Worm (Caenorhabditis elegans): ENCODE data around the gene fbxb-117.

DNA sequence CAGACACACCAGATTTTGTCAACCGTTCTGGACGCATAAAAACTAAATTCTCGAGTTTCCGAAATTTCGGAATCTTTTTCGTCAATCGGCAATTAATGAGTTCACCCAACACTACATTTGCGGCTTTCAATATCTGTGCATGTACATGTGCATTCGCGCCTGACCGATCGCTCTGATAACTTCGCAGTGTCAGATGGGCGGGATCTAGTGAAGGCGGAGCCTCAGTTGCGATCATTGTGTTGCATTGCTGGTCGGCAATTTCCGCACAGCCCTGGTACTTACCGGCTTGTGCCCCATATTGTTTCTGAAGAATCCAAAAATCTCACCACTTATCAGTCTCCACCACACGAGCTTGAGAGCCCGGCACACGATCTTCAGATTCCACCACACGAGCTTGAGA lies 21.7 kb upstream of the fbxb-117 start:
- TF ChIP-seq lin-11 (tag; optimal IDR thresholded peaks at IDR 0.05) (no peak), fos-1 (tag; optimal IDR thresholded peaks at IDR 0.05) (no peak), ZK546.5 (tag; optimal IDR thresholded peaks at IDR 0.05) (no peak), elt-1 (tag; optimal IDR thresholded peaks at IDR 0.05) (no peak), ama-1 (optimal IDR thresholded peaks at IDR 0.05) (no peak), zag-1 (tag; optimal IDR thresholded peaks at IDR 0.05) (no peak), elt-3 (tag; optimal IDR thresholded peaks at IDR 0.05) (no peak), sem-4 (tag; optimal IDR thresholded peaks at IDR 0.05) (no peak), unc-62 (GFP tag; optimal IDR thresholded peaks at IDR 0.05) (no peak), aly-2 (tag; optimal IDR thresholded peaks at IDR 0.05) (no peak), snpc-4 (tag; optimal IDR thresholded peaks at IDR 0.05) (no peak)

Measured in whole organism, L2 larva.